Worm (Caenorhabditis elegans) whole organism, L4 larva: ENCODE data around the gene K10B4.3.

ENCODE experiments used
- daf-12 ChIP-seq: fragments of 150-350 bp; optimal IDR thresholded peaks from 2 replicates; lab custom pipeline; 2014; ENCODE audit warnings: missing biosample characterization, missing genetic modification reagents, missing genetic modification characterization
- mdt-29 ChIP-seq: fragments of 200-800 bp; sonication (Bioruptor generic); IDR thresholded peaks from 2 replicates; pipeline ENCODE4 v1.3.6; 2022; ENCODE audit warnings: missing genetic modification reagents, missing genetic modification characterization, missing compliant biosample characterization
- tra-1 ChIP-seq: fragments of 200-800 bp; sonication (Bioruptor generic); IDR thresholded peaks from 2 replicates; pipeline ENCODE4 v1.3.6; 2022; ENCODE audit warnings: missing genetic modification reagents, missing genetic modification characterization, missing compliant biosample characterization

ce11 chrII:129770-130169, 8.7 kb upstream of the K10B4.3 start:
- TF ChIP-seq daf-12 (tag; lab: Kevin White, UChicago) (no peak), mdt-29 (GFP tag; lab: Robert Waterston, UW) (no peak), tra-1 (GFP tag; lab: Robert Waterston, UW) (no peak)
